Fruit fly (Drosophila melanogaster): Measurements from ENCODE around the gene rpr.

rpr gene

DNA sequence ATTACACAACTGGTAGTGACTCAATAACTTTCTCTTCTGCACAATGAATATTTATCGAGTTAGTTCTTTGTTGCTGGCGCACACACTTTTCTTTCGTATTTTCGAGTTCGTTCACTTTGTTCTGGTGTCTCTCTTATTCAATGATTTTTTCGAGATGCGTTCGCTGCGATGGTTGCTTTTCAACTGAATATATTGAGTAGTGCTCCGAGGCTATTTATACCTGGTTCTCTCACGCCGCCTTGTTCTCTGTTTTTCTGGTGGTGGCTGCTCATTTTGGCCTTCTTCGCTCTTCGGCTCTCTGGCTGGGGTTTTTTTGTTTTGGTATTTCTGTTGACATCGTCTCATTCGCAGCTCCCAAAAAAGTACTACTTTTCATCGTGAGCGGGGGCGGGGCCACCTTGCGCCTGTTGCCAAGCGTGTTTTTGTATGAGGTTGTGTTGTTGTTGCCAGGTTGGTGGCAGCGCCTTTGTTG lies at the start of gene rpr:
rpr (minus strand) TSS at position 172 of the 472 bp plus-strand sequence.
- TF ChIP-seq CG17801 (GFP tag; optimal IDR thresholded peaks at IDR 0.05; ENCODE audit: partially characterized antibody), result no peak

DNA sequence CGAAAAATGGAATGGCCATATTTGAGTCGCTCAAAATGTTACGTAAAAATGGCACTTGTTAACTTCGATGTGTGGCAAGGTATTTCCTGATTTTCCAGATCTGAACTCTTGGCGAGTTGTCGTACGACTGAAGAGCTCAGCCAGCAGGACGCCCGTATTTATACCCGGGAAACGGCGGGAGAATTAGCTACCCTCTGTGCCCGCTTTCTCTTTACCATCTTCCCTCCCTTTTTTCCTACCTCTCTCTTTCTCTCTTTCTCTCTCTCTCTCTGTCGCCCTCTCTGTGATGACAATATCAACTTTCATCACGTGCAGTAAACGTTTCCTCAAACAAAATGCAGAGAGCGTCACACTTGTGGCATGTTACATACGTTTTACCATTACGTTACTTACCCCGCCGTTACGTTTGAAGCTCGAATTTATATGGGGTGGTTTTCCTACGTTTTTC lies 41.6 kb upstream of the rpr start, which contains the start of gene skl:
skl (minus strand) TSS at position 134 of the 448 bp plus-strand sequence.
- TF ChIP-seq CG17801 (GFP tag; optimal IDR thresholded peaks at IDR 0.05; ENCODE audit: partially characterized antibody), result no peak

DNA sequence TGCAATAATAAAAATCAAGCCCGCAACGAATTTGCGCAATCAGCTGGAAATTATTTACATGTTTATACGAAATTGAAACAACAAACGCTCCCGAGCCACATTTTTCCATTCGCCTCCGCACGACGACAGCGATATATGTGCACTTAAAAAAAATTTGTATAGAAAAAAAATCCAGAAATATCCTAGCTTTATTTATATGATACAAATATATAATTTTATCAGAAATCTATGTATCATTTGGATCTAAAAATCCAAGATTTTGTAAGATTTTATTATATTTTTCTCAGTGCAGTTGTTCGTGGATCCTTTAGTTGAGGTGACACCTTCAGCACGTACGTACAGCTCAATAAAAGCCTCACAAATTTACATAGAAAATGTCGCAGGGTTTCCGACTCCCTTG lies 32.4 kb upstream of the rpr start:
- TF ChIP-seq CG17801 (GFP tag; optimal IDR thresholded peaks at IDR 0.05; ENCODE audit: partially characterized antibody), result no peak

DNA sequence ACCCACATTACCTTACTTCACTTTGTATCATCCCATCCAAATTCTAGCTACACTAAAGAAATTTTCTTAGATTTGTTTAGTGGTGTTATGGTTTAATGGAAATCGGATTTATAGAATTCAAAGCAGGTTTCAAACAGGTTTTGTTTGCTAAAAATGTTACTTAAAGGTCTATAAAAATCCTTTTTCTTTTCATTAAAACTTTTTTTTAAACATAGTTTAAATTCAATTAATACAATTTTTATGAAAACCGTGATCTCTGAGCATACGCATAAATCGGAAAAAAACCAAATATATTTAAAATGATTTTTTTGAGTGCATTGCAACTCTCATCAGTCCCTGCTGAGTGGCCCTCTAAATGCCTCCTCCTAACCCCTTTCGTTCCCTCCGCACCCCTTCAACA lies 27.1 kb upstream of the rpr start:
- no peak for TF ChIP-seq CG17801 (GFP tag; optimal IDR thresholded peaks at IDR 0.05; ENCODE audit: partially characterized antibody)

DNA sequence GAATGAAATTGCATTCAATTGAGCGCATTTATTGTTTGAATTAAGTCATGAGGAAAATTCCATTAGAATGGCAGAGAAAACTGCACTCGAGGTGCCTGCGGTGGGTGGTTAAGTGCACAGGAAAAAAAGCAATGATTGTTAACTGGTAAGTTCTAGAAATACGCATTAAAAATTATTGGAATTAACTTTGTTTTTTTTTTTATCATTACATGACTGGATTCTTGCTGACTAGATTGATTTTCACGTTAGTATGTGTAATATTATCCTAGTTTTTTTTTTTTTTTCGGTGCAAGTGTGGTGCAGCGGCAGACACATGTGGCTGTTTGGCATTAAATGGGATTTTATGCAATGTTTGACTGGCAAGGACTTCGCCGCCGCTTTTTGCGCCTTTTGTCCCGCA lies 24.8 kb upstream of the rpr start:
- TF ChIP-seq CG17801 (GFP tag; optimal IDR thresholded peaks at IDR 0.05; ENCODE audit: partially characterized antibody), result no peak

DNA sequence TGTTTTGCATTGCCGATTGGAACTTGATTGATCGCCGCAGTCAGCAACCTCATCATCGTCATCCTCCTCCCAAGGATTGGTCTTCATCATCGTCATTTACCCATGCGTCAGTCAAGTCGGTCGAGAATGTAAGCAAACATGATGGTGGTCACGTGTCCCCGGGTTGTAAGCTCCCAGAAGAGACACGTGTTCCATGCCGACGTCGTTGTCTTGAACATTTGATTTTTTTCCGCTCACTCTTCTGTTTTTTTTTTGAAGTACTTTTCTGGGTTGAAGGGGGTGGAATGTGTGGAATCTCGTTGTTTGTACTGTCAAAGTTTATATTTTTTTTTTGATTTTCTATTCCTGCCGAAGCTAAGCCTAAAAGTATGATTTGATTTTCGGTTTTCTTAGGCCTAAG lies 19.6 kb upstream of the rpr start:
- TF ChIP-seq CG17801 (GFP tag; optimal IDR thresholded peaks at IDR 0.05; ENCODE audit: partially characterized antibody), result no peak

DNA sequence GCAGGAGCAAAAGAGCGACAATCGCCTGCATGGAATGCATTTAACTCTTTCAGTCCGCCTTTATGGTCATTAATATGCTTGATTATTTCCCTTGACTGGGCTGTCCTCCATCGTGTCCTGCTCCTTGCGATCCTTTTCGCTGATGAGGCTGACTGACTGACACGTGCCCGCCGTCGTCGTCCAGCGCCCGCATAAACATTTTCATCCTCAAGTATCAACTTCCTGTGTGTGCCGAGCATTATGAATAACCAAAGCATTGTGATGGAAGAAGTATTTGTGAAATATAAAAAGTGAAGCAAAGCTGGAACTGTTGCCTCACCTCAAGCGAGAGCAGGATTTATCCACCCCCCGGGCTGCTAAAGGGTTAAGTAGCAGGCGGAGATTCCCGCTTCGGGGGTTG lies 13.1 kb upstream of the rpr start:
- TF ChIP-seq CG17801 (GFP tag; optimal IDR thresholded peaks at IDR 0.05; ENCODE audit: partially characterized antibody), result no peak

DNA sequence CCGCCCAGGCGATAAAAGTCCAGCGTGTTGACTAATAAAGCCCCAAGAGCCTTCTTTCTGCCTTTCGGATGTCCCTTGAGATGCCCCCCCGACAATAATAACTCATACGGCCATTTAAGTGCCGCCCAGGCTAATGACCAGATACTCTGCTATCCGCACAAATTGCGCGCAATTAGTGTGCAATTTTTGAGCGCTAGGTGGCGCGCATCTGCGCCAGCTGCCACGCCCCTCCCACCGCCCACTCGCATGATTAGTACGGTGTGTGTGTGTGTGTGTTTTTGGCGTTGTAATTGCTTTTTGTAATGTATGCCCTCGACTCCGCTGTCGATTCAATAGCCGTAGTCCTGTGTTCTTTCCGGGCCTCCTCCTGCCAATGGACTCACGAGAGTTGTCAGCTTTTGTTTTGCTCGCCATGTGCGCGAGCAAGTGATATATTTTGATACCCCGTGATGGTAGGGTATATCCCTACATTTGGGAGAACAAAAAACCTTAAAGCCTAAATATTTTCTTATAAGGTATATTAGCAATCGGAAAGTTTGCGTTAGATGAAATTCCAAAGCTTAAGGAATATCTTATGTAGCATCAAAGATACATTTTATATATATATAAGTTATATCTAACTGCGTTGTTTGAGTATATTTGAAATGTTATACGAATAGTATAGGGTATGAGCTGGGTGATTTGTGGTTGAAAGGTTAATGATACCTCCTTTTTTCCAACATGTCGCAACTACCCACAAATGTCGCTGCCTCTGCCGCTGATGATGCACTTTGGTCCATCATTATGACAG lies 7.5 kb upstream of the rpr start:
- no peak for TF ChIP-seq CG17801 (GFP tag; optimal IDR thresholded peaks at IDR 0.05; ENCODE audit: partially characterized antibody)

DNA sequence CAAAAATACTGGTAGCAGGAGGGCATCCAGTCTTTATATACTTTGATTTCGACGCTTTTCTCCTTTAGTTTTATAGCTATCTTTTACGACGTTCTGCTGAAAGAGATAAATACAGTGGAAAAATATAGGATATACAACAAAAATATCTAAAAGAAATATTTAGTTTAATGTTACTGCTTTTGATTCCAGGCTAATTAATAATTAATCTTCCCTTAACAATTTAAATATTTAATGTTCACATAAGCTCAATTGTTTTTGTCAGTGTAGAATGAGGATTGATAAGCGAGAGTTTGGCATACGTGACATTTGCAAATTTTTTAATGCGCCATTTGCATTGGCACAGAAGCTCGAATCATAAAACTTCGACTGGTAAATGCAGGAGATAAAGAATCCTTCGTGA lies 6.1 kb upstream of the rpr start:
- TF ChIP-seq CG17801 (GFP tag; optimal IDR thresholded peaks at IDR 0.05; ENCODE audit: partially characterized antibody), result no peak

DNA sequence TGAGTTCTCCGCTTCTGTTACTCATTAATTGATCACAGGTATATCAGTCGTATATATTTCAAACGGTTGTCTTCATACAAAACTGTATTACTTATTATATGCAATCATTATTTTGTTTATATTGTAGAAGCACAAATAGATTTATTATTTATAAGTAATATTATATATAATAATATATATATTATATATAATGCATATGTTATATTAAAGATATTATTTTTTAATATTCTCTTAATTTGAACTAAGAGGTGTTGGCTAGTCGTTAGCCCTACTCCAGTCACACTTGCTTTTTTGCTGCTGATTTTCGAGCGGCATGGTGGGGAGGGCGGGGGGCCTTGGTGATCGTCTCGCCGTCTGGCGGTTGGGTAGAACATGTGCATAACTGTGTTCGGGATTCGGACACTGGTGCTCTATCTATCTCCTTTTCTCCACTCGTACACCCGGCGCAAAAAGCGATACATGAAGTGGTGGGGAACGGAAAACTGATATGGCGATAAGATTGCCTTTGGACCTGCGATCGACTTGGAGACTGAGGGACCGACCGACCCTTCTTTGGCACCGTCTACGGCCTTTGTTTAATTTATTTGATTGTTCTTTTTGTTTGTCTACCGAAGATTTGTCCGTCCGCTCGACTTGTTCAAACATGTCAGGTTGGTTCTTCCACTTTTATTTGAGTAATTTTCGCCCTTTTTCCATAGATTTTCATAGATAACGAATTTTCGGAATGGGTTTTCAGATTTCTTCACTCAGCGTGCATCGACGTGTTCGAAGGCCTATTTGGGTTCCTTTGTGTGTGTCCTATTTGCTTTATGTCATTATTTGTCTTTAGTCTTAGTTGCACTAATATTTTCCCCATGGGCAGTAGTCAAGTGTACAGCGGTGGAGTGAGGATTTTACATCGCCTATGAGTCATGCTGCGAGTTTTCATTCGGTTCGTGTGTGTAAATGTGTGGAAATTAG lies 4.7 kb upstream of the rpr start:
- TF ChIP-seq CG17801 (GFP tag; optimal IDR thresholded peaks at IDR 0.05; ENCODE audit: partially characterized antibody), result no peak

DNA sequence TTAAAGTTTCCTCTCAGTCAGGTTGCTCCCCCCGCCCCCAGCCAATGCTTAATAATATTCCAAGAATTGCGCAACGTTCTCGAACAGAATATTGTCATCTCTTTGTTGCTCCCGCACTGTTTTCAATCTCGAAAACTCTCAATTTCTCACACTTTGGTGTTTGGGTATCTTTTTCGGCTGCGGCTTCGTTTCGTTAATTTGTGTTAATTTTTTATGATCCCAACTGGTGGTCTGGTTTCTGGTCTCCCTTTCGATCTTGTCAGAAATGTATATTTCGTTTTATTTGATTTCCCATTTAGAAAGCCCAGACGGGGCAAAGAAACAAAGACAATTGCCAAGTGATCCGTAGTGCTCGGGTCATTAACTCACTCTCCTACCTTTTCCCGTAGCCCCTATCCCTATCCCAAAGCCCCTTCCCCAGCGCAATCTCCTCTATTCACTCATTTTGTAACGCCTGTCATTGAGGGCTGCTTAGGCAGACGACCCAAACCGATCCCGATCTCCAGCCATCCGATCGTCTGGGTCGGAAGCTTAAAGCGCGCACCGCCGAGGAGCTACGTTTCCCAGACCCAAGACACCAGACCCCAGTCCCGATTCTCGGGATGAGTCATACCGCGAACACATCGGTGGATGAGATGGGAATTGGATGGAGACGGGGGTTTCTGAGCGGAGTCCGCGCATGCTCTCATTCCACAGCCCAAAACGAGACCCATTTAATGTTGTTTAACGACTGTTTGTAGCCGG lies 3.8 kb upstream of the rpr start:
- TF ChIP-seq CG17801 (GFP tag; optimal IDR thresholded peaks at IDR 0.05; ENCODE audit: partially characterized antibody), result no peak

DNA sequence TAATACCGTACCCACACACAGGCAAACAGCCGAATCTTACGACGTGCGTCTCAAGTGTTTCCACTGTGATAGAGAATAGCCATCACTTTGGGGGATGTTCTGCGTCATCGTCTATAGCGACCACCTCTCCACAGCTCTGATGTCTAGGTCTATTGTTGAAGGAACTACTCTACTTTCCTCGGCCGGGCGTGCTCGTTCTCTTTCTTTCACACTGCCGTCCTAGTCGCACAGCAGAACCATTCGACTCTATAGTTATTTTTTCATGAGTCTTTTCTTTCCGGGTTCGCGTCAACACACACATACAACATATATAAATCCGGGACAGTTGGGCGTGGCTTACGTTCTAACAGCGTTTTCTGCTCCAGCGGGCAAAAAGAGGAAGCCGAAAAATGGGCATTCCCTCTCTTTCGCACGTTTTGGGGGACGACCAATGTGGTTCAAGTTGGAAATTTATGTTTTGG lies 1.8 kb upstream of the rpr start:
- TF ChIP-seq CG17801 (GFP tag; optimal IDR thresholded peaks at IDR 0.05; ENCODE audit: partially characterized antibody), result no peak

DNA sequence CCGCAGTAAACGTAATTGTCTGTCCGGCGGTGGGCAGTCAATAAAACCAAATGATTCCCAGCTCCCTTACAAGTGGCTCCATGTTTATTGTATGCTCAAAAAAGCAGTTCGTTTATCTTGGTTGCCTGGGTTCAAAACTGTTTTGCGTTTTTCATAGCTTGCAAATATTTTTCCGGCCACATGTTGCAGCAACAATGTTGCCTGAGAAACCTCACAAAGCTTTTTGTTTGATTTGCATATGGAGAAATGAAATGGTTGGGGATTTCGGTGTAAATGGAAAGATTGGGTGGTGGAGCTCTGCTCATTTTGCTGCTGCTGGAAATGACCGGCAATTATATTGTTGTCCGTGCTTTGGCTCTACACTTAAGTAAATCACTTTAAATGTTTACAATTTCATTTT lies 12.7 kb downstream of the rpr start:
- TF ChIP-seq CG17801 (GFP tag; optimal IDR thresholded peaks at IDR 0.05; ENCODE audit: partially characterized antibody), result no peak

DNA sequence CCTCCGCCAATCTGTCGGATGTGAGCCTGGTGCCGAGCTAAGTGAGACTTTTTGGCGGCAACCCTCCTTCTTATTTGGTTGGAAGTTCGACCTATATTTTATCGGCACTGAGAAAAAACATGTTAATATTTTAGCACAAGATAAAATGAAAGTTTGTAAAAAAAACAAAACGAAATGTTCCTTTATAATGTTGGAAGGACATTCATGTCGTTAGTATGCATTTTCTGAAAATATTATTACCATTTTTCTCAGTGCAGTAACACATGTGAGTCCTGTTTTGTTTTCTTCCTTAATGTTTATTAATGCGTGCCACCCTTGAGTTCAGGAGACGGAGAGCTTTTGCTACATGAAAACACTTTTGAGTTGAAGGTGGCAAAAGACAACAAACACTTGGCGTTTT lies 30.4 kb downstream of the rpr start:
- no peak for TF ChIP-seq CG17801 (GFP tag; optimal IDR thresholded peaks at IDR 0.05; ENCODE audit: partially characterized antibody)

DNA sequence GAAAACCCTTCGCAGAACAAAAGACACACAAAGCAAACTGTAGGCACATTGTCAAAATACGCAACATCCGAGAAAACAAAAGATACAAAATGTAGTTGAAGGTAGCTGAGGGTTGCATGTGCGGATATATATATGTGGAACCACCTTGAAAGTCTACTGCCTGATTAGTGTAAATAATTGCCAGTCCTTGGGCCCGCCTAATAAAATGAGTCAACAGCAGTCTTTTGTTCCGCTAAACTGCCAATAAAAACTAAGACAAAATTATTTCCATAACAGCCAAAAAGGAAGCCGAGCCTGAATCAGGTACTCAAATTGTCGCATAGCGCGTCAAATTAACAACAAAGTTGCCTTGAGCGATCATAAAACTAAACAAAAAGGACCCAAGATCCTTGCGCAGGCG lies 36.9 kb downstream of the rpr start:
- no peak for TF ChIP-seq CG17801 (GFP tag; optimal IDR thresholded peaks at IDR 0.05; ENCODE audit: partially characterized antibody)
